Fruit fly (Drosophila melanogaster): ENCODE data around the gene CG14834.

CG14834 gene

dm6 chr3L:7328567-7329253, 18.2 kb downstream of the CG14834 start, which contains the start of the genes mrva, CG42307 and mus312 (continued):
- no peak for TF ChIP-seq D19B (GFP tag; optimal IDR thresholded peaks at IDR 0.05)
- TF ChIP-seq CTCF (GFP tag; optimal IDR thresholded peaks at IDR 0.05): peak; percentile 4
- TF ChIP-seq fd64A (GFP tag; optimal IDR thresholded peaks at IDR 0.05): peak; percentile 14
- TF ChIP-seq CG6254 (GFP tag; optimal IDR thresholded peaks at IDR 0.05): no peak
- no peak for TF ChIP-seq ash1 (GFP tag; optimal IDR thresholded peaks at IDR 0.05)
- TF ChIP-seq CG8281 (tag; optimal IDR thresholded peaks at IDR 0.05): no peak
- no peak for TF ChIP-seq CkIIα-i1 (GFP tag; IDR thresholded peaks at IDR 0.05)
- TF ChIP-seq hth (optimal IDR thresholded peaks at IDR 0.05): no peak
- TF ChIP-seq CG7556 (GFP tag; optimal IDR thresholded peaks at IDR 0.05): peak; percentile 89
- peak; percentile 17 for TF ChIP-seq Dad (GFP tag; optimal IDR thresholded peaks at IDR 0.05)
- no peak for TF ChIP-seq CG11398 (GFP tag; optimal IDR thresholded peaks at IDR 0.05)
- TF ChIP-seq CG9817 (tag; optimal IDR thresholded peaks at IDR 0.05): peak; percentile 94
- TF ChIP-seq Deaf1 (tag; optimal IDR thresholded peaks at IDR 0.05): no peak
- peak; percentile 1 for TF ChIP-seq Myb (GFP tag; optimal IDR thresholded peaks at IDR 0.05)
- TF ChIP-seq dimm (GFP tag; IDR thresholded peaks at IDR 0.05): no peak
- TF ChIP-seq crp (GFP tag; optimal IDR thresholded peaks at IDR 0.05): peak; percentile 82 to 96
- no peak for TF ChIP-seq Jarid2 (GFP tag; optimal IDR thresholded peaks at IDR 0.05)
- TF ChIP-seq Xbp1 (GFP tag; optimal IDR thresholded peaks at IDR 0.05): peak; percentile 86
- TF ChIP-seq CG10565 (GFP tag; optimal IDR thresholded peaks at IDR 0.05): no peak
- 0 out of 2 replicates have a peak, but pooled peaks have one; percentile 54 for TF ChIP-seq CG8765 (GFP tag; IDR thresholded peaks at IDR 0.05)
- TF ChIP-seq Sry-β (GFP tag; optimal IDR thresholded peaks at IDR 0.05): peak; percentile 43
- TF ChIP-seq twi (tag; optimal IDR thresholded peaks at IDR 0.05): peak; percentile 91
- TF ChIP-seq eyg (GFP tag; optimal IDR thresholded peaks at IDR 0.05): no peak
- peak; percentile 44 for TF ChIP-seq CG33213 (GFP tag; optimal IDR thresholded peaks at IDR 0.05)
- TF ChIP-seq CG9797 (GFP tag; optimal IDR thresholded peaks at IDR 0.05): peak; percentile 36
- TF ChIP-seq MESR4 (GFP tag; optimal IDR thresholded peaks at IDR 0.05): peak; percentile 96
- TF ChIP-seq CG11247 (GFP tag; IDR thresholded peaks at IDR 0.05): peak; percentile 75
- peak; percentile 80 for TF ChIP-seq nmo (GFP tag; optimal IDR thresholded peaks at IDR 0.05)
- no peak for TF ChIP-seq cad (GFP tag; optimal IDR thresholded peaks at IDR 0.05)
- TF ChIP-seq ase (GFP tag; IDR thresholded peaks at IDR 0.05): peak; percentile 64; the same call in 2 of the 3 replicates
- TF ChIP-seq btn (GFP tag; optimal IDR thresholded peaks at IDR 0.05): no peak
- no peak for TF ChIP-seq Hr39 (optimal IDR thresholded peaks at IDR 0.05)
- TF ChIP-seq CG7745 (tag; optimal IDR thresholded peaks at IDR 0.05): peak; percentile 100
- peak; percentile 24 for TF ChIP-seq pb (GFP tag; optimal IDR thresholded peaks at IDR 0.05)
- peak; percentile 83 for TF ChIP-seq CG11695 (GFP tag; IDR thresholded peaks at IDR 0.05)
- peak; percentile 33 for TF ChIP-seq BEAF-32 (GFP tag; optimal IDR thresholded peaks at IDR 0.05)
- TF ChIP-seq YL-1 (GFP tag; optimal IDR thresholded peaks at IDR 0.05): peak; percentile 95
- TF ChIP-seq CG34422 (GFP tag; IDR thresholded peaks at IDR 0.05): peak; percentile 86
- TF ChIP-seq chif (GFP tag; optimal IDR thresholded peaks at IDR 0.05): peak in 1 of 2 experiments; percentile 49
- peak; percentile 71 for TF ChIP-seq CG11085 (GFP tag; IDR thresholded peaks at IDR 0.05)
- peak; percentile 92 for TF ChIP-seq CG4328 (GFP tag; optimal IDR thresholded peaks at IDR 0.05)
- 0 out of 3 replicates have a peak, but pooled peaks have one; percentile 14 for TF ChIP-seq gce (GFP tag; IDR thresholded peaks at IDR 0.05)
- peak; percentile 70; the same call in 2 of the 3 replicates for TF ChIP-seq ci (GFP tag; IDR thresholded peaks at IDR 0.05)
- no peak for TF ChIP-seq sd (tag; optimal IDR thresholded peaks at IDR 0.05)
- no peak for TF ChIP-seq p53 (GFP tag; optimal IDR thresholded peaks at IDR 0.05)
- TF ChIP-seq Lim3 (GFP tag; IDR thresholded peaks at IDR 0.05): 0 out of 2 replicates have a peak, but pooled peaks have one; percentile 28
- TF ChIP-seq Hand (GFP tag; optimal IDR thresholded peaks at IDR 0.05): peak; percentile 74
- peak; percentile 93 for TF ChIP-seq sug (tag; optimal IDR thresholded peaks at IDR 0.05)
- TF ChIP-seq CG13424 (tag; optimal IDR thresholded peaks at IDR 0.05): peak; percentile 97
- TF ChIP-seq TFAM (GFP tag; optimal IDR thresholded peaks at IDR 0.05): no peak
- TF ChIP-seq CG12299 (tag; optimal IDR thresholded peaks at IDR 0.05): peak; percentile 92
